Worm (Caenorhabditis elegans) whole organism, L3 larva: ENCODE measurements around the gene T05A7.13.

Experiments used
- daf-12 ChIP-seq: fragments of 150-350 bp; optimal IDR thresholded peaks from 2 replicates; lab custom pipeline; 2014; ENCODE audit warnings: missing biosample characterization, missing genetic modification reagents, missing genetic modification characterization
- elt-1 ChIP-seq: fragments of 150-350 bp; optimal IDR thresholded peaks from 2 replicates; lab custom pipeline; 2014; ENCODE audit warnings: missing biosample characterization, missing genetic modification characterization
- fkh-10 ChIP-seq: sonication (generic microtip); optimal IDR thresholded peaks from 2 replicates; lab custom pipeline; 2017; ENCODE audit warnings: missing biosample characterization, missing genetic modification reagents, missing genetic modification characterization
- fos-1 ChIP-seq: fragments of 150-350 bp; optimal IDR thresholded peaks from 2 replicates; lab custom pipeline; 2014; ENCODE audit warnings: missing biosample characterization, missing genetic modification characterization
- jun-1 ChIP-seq: fragments of 150-350 bp; optimal IDR thresholded peaks from 2 replicates; lab custom pipeline; 2014; ENCODE audit warnings: missing biosample characterization, missing genetic modification reagents, missing genetic modification characterization
- lin-15B ChIP-seq: fragments of 150-350 bp; optimal IDR thresholded peaks from 2 replicates; lab custom pipeline; 2014; ENCODE audit warnings: missing biosample characterization, missing genetic modification characterization
- lin-39 ChIP-seq: fragments of 150-350 bp; optimal IDR thresholded peaks from 2 replicates; lab custom pipeline; 2018; ENCODE audit warnings: missing biosample characterization, missing genetic modification reagents, missing genetic modification characterization
- nhr-237 ChIP-seq: fragments of 150-350 bp; optimal IDR thresholded peaks from 2 replicates; lab custom pipeline; 2014; ENCODE audit warnings: missing biosample characterization, missing genetic modification characterization
- nhr-25 ChIP-seq: sonication (generic microtip); optimal IDR thresholded peaks from 2 replicates; lab custom pipeline; 2017; ENCODE audit warnings: missing biosample characterization, missing genetic modification characterization
- nhr-76 ChIP-seq: fragments of 150-350 bp; sonication (generic microtip); optimal IDR thresholded peaks from 5 replicates; lab custom pipeline; 2014; ENCODE audit warnings: missing biosample characterization, missing genetic modification characterization
- pha-4 ChIP-seq: fragments of 150-350 bp; optimal IDR thresholded peaks from 2 replicates; lab custom pipeline; 2014; ENCODE audit warnings: missing biosample characterization, missing genetic modification reagents, missing genetic modification characterization
- sea-2 ChIP-seq: fragments of 150-350 bp; sonication (generic microtip); optimal IDR thresholded peaks from 4 replicates; lab custom pipeline; 2014; ENCODE audit warnings: missing biosample characterization, missing genetic modification reagents, missing genetic modification characterization
- unc-62 ChIP-seq: fragments of 150-350 bp; sonication (generic microtip); optimal IDR thresholded peaks from 4 replicates; lab custom pipeline; 2014; ENCODE audit warnings: missing biosample characterization, missing genetic modification reagents, missing genetic modification characterization
- zag-1 ChIP-seq: fragments of 150-350 bp; optimal IDR thresholded peaks from 2 replicates; lab custom pipeline; 2014; ENCODE audit warnings: missing biosample characterization, missing genetic modification characterization

DNA sequence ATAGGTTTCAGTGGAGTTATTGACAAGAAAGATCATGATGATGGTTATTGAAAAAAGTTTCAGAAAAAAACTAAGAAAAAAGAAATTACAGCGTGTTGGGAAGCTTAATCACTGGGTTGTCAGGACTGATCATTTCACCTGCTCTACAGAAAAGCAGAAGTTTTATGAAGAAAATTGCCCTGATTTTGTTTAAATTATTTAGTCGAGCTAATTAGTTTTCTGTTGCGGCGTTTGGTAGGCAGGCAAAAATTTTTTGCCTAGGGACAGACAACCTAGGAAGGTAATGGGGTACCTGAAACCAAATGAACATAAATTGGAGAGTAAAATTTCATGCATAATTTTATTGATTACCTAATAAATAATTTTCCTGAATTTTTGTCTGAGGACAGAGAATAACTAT lies 22.5 kb upstream of the T05A7.13 start, which contains the start of gene sre-40:
- TF ChIP-seq fos-1 (tag; lab: Kevin White, UChicago) (no peak), zag-1 (no peak), unc-62 (GFP tag; lab: Kevin White, UChicago) (no peak), elt-1 (tag; lab: Kevin White, UChicago) (no peak), lin-39 (tag; lab: Kevin White, UChicago) (no peak), nhr-25 (tag; lab: Kevin White, UChicago) (no peak), jun-1 (tag; lab: Kevin White, UChicago) (no peak), sea-2 (no peak), fkh-10 (no peak), nhr-76 (tag; lab: Kevin White, UChicago) (no peak), pha-4 (tag; lab: Kevin White, UChicago) (no peak), daf-12 (tag; lab: Kevin White, UChicago) (no peak), lin-15B (tag; lab: Kevin White, UChicago) (no peak), nhr-237 (no peak)
